Worm (Caenorhabditis elegans) whole organism, L1 larva: Measurements from ENCODE around the gene Y37E11AM.3.
A peak's percentile ranks its signal among the peaks of the same experiment; 100 is the strongest.

ENCODE experiments used
- C16A3.4 ChIP-seq: fragments of 150-350 bp; optimal IDR thresholded peaks from 2 replicates; lab custom pipeline; 2014; ENCODE audit warnings: missing biosample characterization, missing genetic modification characterization
- F16B12.6 ChIP-seq: fragments of 150-350 bp; optimal IDR thresholded peaks from 2 replicates; lab custom pipeline; 2014; ENCODE audit warnings: missing biosample characterization, missing genetic modification characterization
- aha-1 ChIP-seq: fragments of 150-350 bp; optimal IDR thresholded peaks from 2 replicates; lab custom pipeline; 2014; ENCODE audit warnings: missing biosample characterization, missing genetic modification characterization
- alr-1 ChIP-seq: fragments of 200-800 bp; sonication (Bioruptor generic); optimal IDR thresholded peaks from 2 replicates; lab custom pipeline; 2018; ENCODE audit warnings: borderline replicate concordance, mild to moderate bottlenecking, missing genetic modification characterization, missing compliant biosample characterization
- ama-1 ChIP-seq: fragments of 150-350 bp; optimal IDR thresholded peaks from 2 replicates; lab custom pipeline; 2014
- ceh-63 ChIP-seq: fragments of 200-800 bp; sonication (Bioruptor generic); optimal IDR thresholded peaks from 2 replicates; lab custom pipeline; 2018; ENCODE audit warnings: mild to moderate bottlenecking, missing genetic modification characterization, missing compliant biosample characterization
- ceh-82 ChIP-seq, 3 experiments: fragments of 150-350 bp in 1 of 3; sonication (generic microtip) in 2 of 3; optimal IDR thresholded peaks; 2 replicates each; lab custom pipeline; 2014 to 2017; ENCODE audit warnings: missing biosample characterization in 3 of 3, missing genetic modification characterization in 3 of 3
- ceh-88 ChIP-seq: fragments of 200-800 bp; sonication (Bioruptor generic); IDR thresholded peaks from 2 replicates; pipeline ENCODE4 v1.3.6; 2022; ENCODE audit warnings: missing genetic modification characterization, missing compliant biosample characterization
- ces-1 ChIP-seq: fragments of 150-350 bp; optimal IDR thresholded peaks from 2 replicates; lab custom pipeline; 2014; ENCODE audit warnings: missing biosample characterization, missing genetic modification reagents, missing genetic modification characterization
- dsc-1 ChIP-seq: sonication (generic microtip); optimal IDR thresholded peaks from 2 replicates; lab custom pipeline; 2016; ENCODE audit warnings: mild to moderate bottlenecking, missing genetic modification characterization, missing compliant biosample characterization
- efl-1 ChIP-seq, 4 experiments: fragments of 150-350 bp; optimal IDR thresholded peaks in 3 of 4; peaks in 1 of 4; 1 replicate in 1 of 4; 2 replicates in 3 of 4; lab custom pipeline; 2014; ENCODE audit warnings: missing biosample characterization in 2 of 4, missing genetic modification characterization in 2 of 4, missing genetic modification reagents in 2 of 4
- efl-3 ChIP-seq: fragments of 200-800 bp; sonication (Bioruptor generic); optimal IDR thresholded peaks from 2 replicates; lab custom pipeline; 2018; ENCODE audit warnings: mild to moderate bottlenecking, missing genetic modification characterization, missing compliant biosample characterization
- fkh-4 ChIP-seq: sonication (generic microtip); optimal IDR thresholded peaks from 2 replicates; lab custom pipeline; 2016; ENCODE audit warnings: missing compliant biosample characterization, missing genetic modification characterization, borderline replicate concordance
- fkh-8 ChIP-seq: sonication (generic microtip); optimal IDR thresholded peaks from 2 replicates; lab custom pipeline; 2016; ENCODE audit warnings: mild to moderate bottlenecking, missing genetic modification characterization, missing compliant biosample characterization
- fos-1 ChIP-seq: fragments of 150-350 bp; optimal IDR thresholded peaks from 2 replicates; lab custom pipeline; 2014; ENCODE audit warnings: missing biosample characterization, missing genetic modification characterization
- grh-1 ChIP-seq: fragments of 200-800 bp; sonication (Bioruptor generic); IDR thresholded peaks from 2 replicates; pipeline ENCODE4 v1.3.6; 2022; ENCODE audit warnings: missing genetic modification reagents, missing genetic modification characterization, missing compliant biosample characterization
- hlh-4 ChIP-seq: sonication (generic microtip); optimal IDR thresholded peaks from 2 replicates; lab custom pipeline; 2016; ENCODE audit warnings: mild to moderate bottlenecking, missing genetic modification characterization, missing compliant biosample characterization
- irx-1 ChIP-seq: sonication (generic microtip); optimal IDR thresholded peaks from 2 replicates; lab custom pipeline; 2016; ENCODE audit warnings: missing genetic modification characterization, missing compliant biosample characterization
- jun-1 ChIP-seq: fragments of 150-350 bp; optimal IDR thresholded peaks from 2 replicates; lab custom pipeline; 2014; ENCODE audit warnings: missing biosample characterization, missing genetic modification reagents, missing genetic modification characterization
- lin-13 ChIP-seq: fragments of 150-350 bp; optimal IDR thresholded peaks from 2 replicates; lab custom pipeline; 2014; ENCODE audit warnings: missing biosample characterization, missing genetic modification reagents, missing genetic modification characterization
- lin-14 ChIP-seq: fragments of 200-800 bp; sonication (Bioruptor generic); optimal IDR thresholded peaks from 2 replicates; lab custom pipeline; 2018; ENCODE audit warnings: mild to moderate bottlenecking, missing genetic modification characterization, moderate library complexity, missing compliant biosample characterization
- lir-3 ChIP-seq: sonication (generic microtip); optimal IDR thresholded peaks from 2 replicates; lab custom pipeline; 2016; ENCODE audit warnings: mild to moderate bottlenecking, missing genetic modification characterization, moderate library complexity, missing compliant biosample characterization; ENCODE audit not compliant: poor library complexity
- lsy-2 ChIP-seq, 2 experiments: fragments of 150-350 bp; optimal IDR thresholded peaks; 2 replicates each; lab custom pipeline; 2014; ENCODE audit warnings: missing biosample characterization in 2 of 2, missing genetic modification characterization in 2 of 2
- mdl-1 ChIP-seq, 2 experiments: fragments of 150-350 bp; optimal IDR thresholded peaks; 2 replicates each; lab custom pipeline; 2014 to 2017; ENCODE audit warnings: missing biosample characterization in 2 of 2, missing genetic modification characterization in 2 of 2, inconsistent platforms in 1 of 2
- mef-2 ChIP-seq: fragments of 150-350 bp; optimal IDR thresholded peaks from 2 replicates; lab custom pipeline; 2014; ENCODE audit warnings: missing biosample characterization, missing genetic modification characterization
- mep-1 ChIP-seq: fragments of 150-350 bp; optimal IDR thresholded peaks from 2 replicates; lab custom pipeline; 2014; ENCODE audit warnings: missing biosample characterization, missing genetic modification characterization
- nhr-11 ChIP-seq: fragments of 150-350 bp; optimal IDR thresholded peaks from 2 replicates; lab custom pipeline; 2014; ENCODE audit warnings: missing biosample characterization, missing genetic modification characterization
- nhr-19 ChIP-seq: fragments of 200-800 bp; sonication (Bioruptor generic); conservative IDR thresholded peaks from 2 replicates; pipeline ENCODE4 v1.3.6; 2022; ENCODE audit warnings: missing genetic modification characterization, missing compliant biosample characterization
- nhr-20 ChIP-seq: sonication (generic microtip); optimal IDR thresholded peaks from 2 replicates; lab custom pipeline; 2016; ENCODE audit warnings: mild to moderate bottlenecking, missing genetic modification characterization, missing compliant biosample characterization
- nhr-28 ChIP-seq: fragments of 150-350 bp; optimal IDR thresholded peaks from 2 replicates; lab custom pipeline; 2014; ENCODE audit warnings: missing biosample characterization, missing genetic modification characterization
- nhr-47 ChIP-seq: sonication (generic microtip); optimal IDR thresholded peaks from 2 replicates; lab custom pipeline; 2016; ENCODE audit warnings: mild to moderate bottlenecking, missing genetic modification characterization, moderate library complexity, missing compliant biosample characterization
- nhr-71 ChIP-seq: sonication (generic microtip); optimal IDR thresholded peaks from 2 replicates; lab custom pipeline; 2016; ENCODE audit warnings: mild to moderate bottlenecking, missing genetic modification characterization, moderate library complexity, missing compliant biosample characterization
- nhr-76 ChIP-seq: sonication (generic microtip); optimal IDR thresholded peaks from 2 replicates; lab custom pipeline; 2017; ENCODE audit warnings: missing biosample characterization, missing genetic modification characterization
- nhr-77 ChIP-seq: fragments of 150-350 bp; optimal IDR thresholded peaks from 2 replicates; lab custom pipeline; 2014; ENCODE audit warnings: missing biosample characterization, missing genetic modification characterization
- nhr-84 ChIP-seq: sonication (generic microtip); optimal IDR thresholded peaks from 2 replicates; lab custom pipeline; 2017; ENCODE audit warnings: missing biosample characterization, missing genetic modification characterization
- nhr-85 ChIP-seq: sonication (generic microtip); peaks from one replicate; lab custom pipeline; 2016; ENCODE audit warnings: missing genetic modification characterization, inconsistent platforms, missing compliant biosample characterization
- nhr-90 ChIP-seq: sonication (generic microtip); optimal IDR thresholded peaks from 2 replicates; lab custom pipeline; 2016; ENCODE audit warnings: mild to moderate bottlenecking, missing genetic modification characterization, missing compliant biosample characterization; ENCODE audit not compliant: poor library complexity
- pax-3 ChIP-seq: fragments of 200-800 bp; sonication (Bioruptor generic); optimal IDR thresholded peaks from 2 replicates; lab custom pipeline; 2018; ENCODE audit warnings: mild to moderate bottlenecking, missing genetic modification characterization, moderate library complexity, missing compliant biosample characterization
- pqm-1 ChIP-seq: sonication (generic microtip); optimal IDR thresholded peaks from 3 replicates; lab custom pipeline; 2017; ENCODE audit warnings: missing biosample characterization, missing genetic modification characterization
- sox-4 ChIP-seq: sonication (generic microtip); optimal IDR thresholded peaks from 2 replicates; lab custom pipeline; 2016; ENCODE audit warnings: missing genetic modification characterization, missing compliant biosample characterization
- sptf-1 ChIP-seq: fragments of 150-350 bp; optimal IDR thresholded peaks from 2 replicates; lab custom pipeline; 2014; ENCODE audit warnings: missing biosample characterization, missing genetic modification characterization
- tbx-2 ChIP-seq: sonication (generic microtip); optimal IDR thresholded peaks from 2 replicates; lab custom pipeline; 2016; ENCODE audit warnings: missing genetic modification characterization, missing compliant biosample characterization
- tlp-1 ChIP-seq: fragments of 150-350 bp; optimal IDR thresholded peaks from 2 replicates; lab custom pipeline; 2014; ENCODE audit warnings: missing biosample characterization, missing genetic modification characterization
- unc-62 ChIP-seq: fragments of 150-350 bp; optimal IDR thresholded peaks from 2 replicates; lab custom pipeline; 2014; ENCODE audit warnings: missing biosample characterization, missing genetic modification reagents, missing genetic modification characterization
- unc-86 ChIP-seq: sonication (generic microtip); optimal IDR thresholded peaks from 2 replicates; lab custom pipeline; 2016; ENCODE audit warnings: missing genetic modification characterization, missing compliant biosample characterization
- unc-98 ChIP-seq: fragments of 200-800 bp; sonication (Bioruptor generic); IDR thresholded peaks from 2 replicates; pipeline ENCODE4 v1.3.6; 2022; ENCODE audit warnings: missing genetic modification characterization, missing compliant biosample characterization
- vab-15 ChIP-seq: sonication (generic microtip); optimal IDR thresholded peaks from 2 replicates; lab custom pipeline; 2017; ENCODE audit warnings: missing genotype, mild to moderate bottlenecking, missing genetic modification characterization, missing compliant biosample characterization
- zag-1 ChIP-seq: fragments of 150-350 bp; optimal IDR thresholded peaks from 2 replicates; lab custom pipeline; 2014; ENCODE audit warnings: missing biosample characterization, missing genetic modification characterization

Gene Y37E11AM.3

ce11 chrIV:3725845-3726244, 6.9 kb upstream of the Y37E11AM.3 start, which contains the start of gene smgl-2 (continued):
- TF ChIP-seq lin-14 (GFP tag; lab: Kevin White, UChicago) (no peak), ceh-88 (GFP tag; lab: Robert Waterston, UW) (peak; percentile 52; the same call in 1 of the 2 replicates), fos-1 (tag; lab: Kevin White, UChicago) (peak; percentile 69), lir-3 (no peak), nhr-47 (peak; percentile 88), dsc-1 (tag; lab: Kevin White, UChicago) (peak; percentile 82), lsy-2 (tag; optimal IDR thresholded peaks at IDR 0.05; lab: Kevin White, UChicago) (peak; percentile 86 to 88), C16A3.4 (tag; lab: Kevin White, UChicago) (peak; percentile 86), tlp-1 (tag; lab: Kevin White, UChicago) (no peak), nhr-19 (GFP tag; lab: Robert Waterston, UW) (peak; percentile 71), alr-1 (tag; lab: Kevin White, UChicago) (no peak), nhr-77 (no peak), mep-1 (tag; lab: Kevin White, UChicago) (peak; percentile 97), nhr-28 (tag; lab: Kevin White, UChicago) (no peak), ama-1 (no peak), efl-1 (optimal IDR thresholded peaks at IDR 0.05; lab: Kevin White, UChicago) (peak; percentile 73 to 87), efl-1 (GFP tag; optimal IDR thresholded peaks at IDR 0.05 in 1 of 2; lab: Kevin White, UChicago) (peak; percentile 88 to 99), mdl-1 (tag; optimal IDR thresholded peaks at IDR 0.05; lab: Kevin White, UChicago) (peak in 1 of 2 experiments; percentile 64), unc-86 (tag; lab: Kevin White, UChicago) (peak; percentile 77), aha-1 (tag; lab: Kevin White, UChicago) (peak; percentile 60), tbx-2 (peak; percentile 82), ceh-63 (GFP tag; lab: Kevin White, UChicago) (no peak), nhr-90 (tag; lab: Kevin White, UChicago) (peak; percentile 60), nhr-85 (tag; lab: Kevin White, UChicago) (peak; percentile 70), ceh-82 (tag; optimal IDR thresholded peaks at IDR 0.05; lab: Kevin White, UChicago) (peak; percentile 51 to 82 (median 77)), efl-3 (GFP tag; lab: Kevin White, UChicago) (no peak), sptf-1 (tag; lab: Kevin White, UChicago) (no peak), nhr-76 (tag; lab: Kevin White, UChicago) (no peak), fkh-4 (tag; lab: Kevin White, UChicago) (no peak), hlh-4 (tag; lab: Kevin White, UChicago) (no peak), lin-13 (GFP tag; lab: Kevin White, UChicago) (peak; percentile 75), nhr-20 (tag; lab: Kevin White, UChicago) (peak; percentile 76), pqm-1 (tag; lab: Kevin White, UChicago) (no peak), jun-1 (tag; lab: Kevin White, UChicago) (peak; percentile 50), nhr-71 (tag; lab: Kevin White, UChicago) (peak; percentile 86), nhr-84 (no peak), unc-98 (no peak), ces-1 (GFP tag; lab: Kevin White, UChicago) (no peak)
- TF ChIP-seq, all 84 proteins: peak for 50

DNA sequence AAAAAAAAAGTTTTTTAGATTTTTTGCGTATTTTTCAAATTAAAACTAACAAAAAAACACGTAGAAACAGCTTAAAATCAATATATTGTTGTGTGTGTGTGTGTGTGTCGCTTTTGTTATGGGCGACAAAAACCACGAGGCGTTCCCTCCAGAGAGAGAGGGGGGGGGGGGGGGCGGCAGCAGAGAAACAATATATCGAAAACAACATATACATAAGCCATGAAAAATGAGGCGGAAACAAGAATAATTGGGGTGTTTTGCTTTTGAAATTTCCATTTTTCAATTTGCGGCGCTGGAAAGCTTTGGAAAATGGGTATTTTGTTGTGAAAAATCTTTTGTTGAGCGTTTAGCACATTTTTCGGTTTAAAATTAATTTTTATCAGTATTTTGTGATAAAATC, 6.4 kb upstream of the Y37E11AM.3 start, which contains the start of gene Y37E11AM.2:
TSS of gene Y37E11AM.2 (minus strand) at position 101 of the 400 bp plus-strand sequence.
- TF ChIP-seq pax-3 (tag; lab: Kevin White, UChicago) (no peak), mef-2 (tag; lab: Kevin White, UChicago) (no peak), hlh-4 (tag; lab: Kevin White, UChicago) (no peak), unc-62 (GFP tag; lab: Kevin White, UChicago) (no peak), F16B12.6 (tag; lab: Kevin White, UChicago) (no peak), efl-1 (optimal IDR thresholded peaks at IDR 0.05; lab: Kevin White, UChicago) (no peak), efl-1 (GFP tag; optimal IDR thresholded peaks at IDR 0.05 in 1 of 2; lab: Kevin White, UChicago) (no peak), nhr-85 (tag; lab: Kevin White, UChicago) (no peak), irx-1 (tag; lab: Kevin White, UChicago) (no peak), sox-4 (no peak), nhr-47 (no peak), aha-1 (tag; lab: Kevin White, UChicago) (no peak), lir-3 (no peak), zag-1 (tag; lab: Kevin White, UChicago) (no peak), fkh-8 (tag; lab: Kevin White, UChicago) (no peak), mdl-1 (tag; optimal IDR thresholded peaks at IDR 0.05; lab: Kevin White, UChicago) (no peak), grh-1 (GFP tag; lab: Robert Waterston, UW) (no peak), vab-15 (tag; lab: Kevin White, UChicago) (no peak), nhr-11 (tag; lab: Kevin White, UChicago) (no peak)
